Fruit fly (Drosophila melanogaster) whole organism, pupa: ENCODE results near the gene CG13458.
A peak's percentile ranks its signal among the peaks of the same experiment; 100 is the strongest.

ENCODE experiments used
- CG10348 ChIP-seq: fragments of 200-800 bp; sonication (Bioruptor generic); IDR thresholded peaks from 2 replicates; pipeline ENCODE4 v1.3.6; 2022; ENCODE audit warnings: missing biosample characterization, missing genetic modification characterization
- CG34367 ChIP-seq: fragments of 200-800 bp; sonication (Bioruptor generic); optimal IDR thresholded peaks from 2 replicates; lab custom pipeline; 2018; ENCODE audit warnings: missing biosample characterization, mild to moderate bottlenecking, missing genetic modification characterization
- CG8159 ChIP-seq: fragments of 200-800 bp; sonication (Bioruptor generic); optimal IDR thresholded peaks from 3 replicates; lab custom pipeline; 2018; ENCODE audit warnings: missing biosample characterization, mild to moderate bottlenecking, missing genetic modification characterization, moderate library complexity
- CG9948 ChIP-seq: fragments of 200-800 bp; sonication (Bioruptor generic); optimal IDR thresholded peaks from 2 replicates; lab custom pipeline; 2018; ENCODE audit warnings: missing biosample characterization, mild to moderate bottlenecking, missing genetic modification characterization, moderate library complexity
- Ets98B ChIP-seq: fragments of 200-800 bp; sonication (Bioruptor generic); IDR thresholded peaks from 2 replicates; pipeline ENCODE4 v1.3.6; 2022; ENCODE audit warnings: missing biosample characterization, missing genetic modification characterization
- fd96Ca ChIP-seq: fragments of 200-800 bp; sonication (Bioruptor generic); IDR thresholded peaks from 3 replicates; pipeline ENCODE4 v1.3.6; 2022; ENCODE audit warnings: missing biosample characterization, missing genetic modification characterization

dm6 chr3L:15103988-15104848 lies 9.1 kb upstream of the CG13458 start:
- no peak for TF ChIP-seq CG8159
- peak; percentile 24; the same call in 1 of the 3 replicates for TF ChIP-seq fd96Ca
- TF ChIP-seq CG9948 (tag; lab: Kevin White, UChicago): no peak
- no peak for TF ChIP-seq CG10348 (GFP tag; lab: Robert Waterston, UW)
- TF ChIP-seq CG34367 (tag; lab: Kevin White, UChicago): no peak
- no peak for TF ChIP-seq Ets98B
